Worm (Caenorhabditis elegans) whole organism, L2 larva: ENCODE results near the gene sre-7.
"Not testable (repeated sequence)": the region's sequence is repeated elsewhere in the genome, so short reads cannot be mapped to it uniquely, and the experiment has no call there.

Source experiments
- C34F6.9 ChIP-seq: fragments of 150-350 bp; optimal IDR thresholded peaks from 2 replicates; lab custom pipeline; 2014; ENCODE audit warnings: missing biosample characterization, missing genetic modification characterization
- R02D3.7 ChIP-seq: fragments of 150-350 bp; optimal IDR thresholded peaks from 2 replicates; lab custom pipeline; 2014; ENCODE audit warnings: missing biosample characterization, missing genetic modification characterization
- Y55F3AM.14 ChIP-seq: fragments of 200-800 bp; sonication (Bioruptor generic); optimal IDR thresholded peaks from 2 replicates; lab custom pipeline; 2018; ENCODE audit warnings: mild to moderate bottlenecking, missing genetic modification characterization, missing compliant biosample characterization
- ZK546.5 ChIP-seq: sonication (generic microtip); optimal IDR thresholded peaks from 2 replicates; lab custom pipeline; 2017; ENCODE audit warnings: missing biosample characterization, missing genetic modification characterization
- alr-1 ChIP-seq: fragments of 150-350 bp; optimal IDR thresholded peaks from 2 replicates; lab custom pipeline; 2014; ENCODE audit warnings: missing biosample characterization, missing genetic modification characterization
- ama-1 ChIP-seq: fragments of 150-350 bp; optimal IDR thresholded peaks from 2 replicates; lab custom pipeline; 2018; ENCODE audit warnings: inconsistent platforms
- blmp-1 ChIP-seq: sonication (generic microtip); optimal IDR thresholded peaks from 2 replicates; lab custom pipeline; 2017; ENCODE audit warnings: missing genetic modification characterization, mild to moderate bottlenecking, missing compliant biosample characterization, antibody characterized with exemption, moderate library complexity; ENCODE audit not compliant: insufficient read depth
- ceh-16 ChIP-seq: fragments of 150-350 bp; optimal IDR thresholded peaks from 2 replicates; lab custom pipeline; 2014; ENCODE audit warnings: missing biosample characterization, missing genetic modification characterization
- ceh-82 ChIP-seq: fragments of 150-350 bp; optimal IDR thresholded peaks from 2 replicates; lab custom pipeline; 2014; ENCODE audit warnings: missing biosample characterization, missing genetic modification characterization
- crh-2 ChIP-seq: sonication (generic microtip); optimal IDR thresholded peaks from 2 replicates; lab custom pipeline; 2017; ENCODE audit warnings: missing biosample characterization, missing genetic modification characterization
- dmd-4 ChIP-seq: sonication (generic microtip); optimal IDR thresholded peaks from 2 replicates; lab custom pipeline; 2017; ENCODE audit warnings: missing biosample characterization, missing genetic modification characterization
- egl-27 ChIP-seq: sonication (generic microtip); optimal IDR thresholded peaks from 3 replicates; lab custom pipeline; 2017; ENCODE audit warnings: missing biosample characterization, missing genetic modification reagents, missing genetic modification characterization
- elt-1 ChIP-seq: fragments of 150-350 bp; optimal IDR thresholded peaks from 2 replicates; lab custom pipeline; 2014; ENCODE audit warnings: missing biosample characterization, missing genetic modification characterization
- fos-1 ChIP-seq: fragments of 150-350 bp; optimal IDR thresholded peaks from 2 replicates; lab custom pipeline; 2014; ENCODE audit warnings: missing biosample characterization, missing genetic modification characterization
- gmeb-1 ChIP-seq: fragments of 150-350 bp; optimal IDR thresholded peaks from 2 replicates; lab custom pipeline; 2014; ENCODE audit warnings: missing biosample characterization, missing genetic modification characterization
- lin-11 ChIP-seq: fragments of 150-350 bp; sonication (generic microtip); optimal IDR thresholded peaks from 2 replicates; lab custom pipeline; 2014; ENCODE audit warnings: missing biosample characterization, missing genetic modification characterization, inconsistent platforms, mixed read lengths
- lin-39 ChIP-seq: fragments of 150-350 bp; optimal IDR thresholded peaks from 2 replicates; lab custom pipeline; 2014; ENCODE audit warnings: missing biosample characterization, missing genetic modification reagents, missing genetic modification characterization
- lsy-2 ChIP-seq, 2 experiments: fragments of 150-350 bp in 1 of 2; sonication (generic microtip) in 1 of 2; optimal IDR thresholded peaks; 2 replicates each; lab custom pipeline; 2014 to 2017; ENCODE audit warnings: missing biosample characterization in 2 of 2, missing genetic modification characterization in 2 of 2
- mab-5 ChIP-seq: fragments of 150-350 bp; optimal IDR thresholded peaks from 2 replicates; lab custom pipeline; 2014; ENCODE audit warnings: missing biosample characterization, missing genetic modification characterization
- mbf-1 ChIP-seq: sonication (generic microtip); optimal IDR thresholded peaks from 2 replicates; lab custom pipeline; 2017; ENCODE audit warnings: missing biosample characterization, missing genetic modification characterization
- nhr-10 ChIP-seq: sonication (generic microtip); optimal IDR thresholded peaks from 2 replicates; lab custom pipeline; 2017; ENCODE audit warnings: missing biosample characterization, missing genetic modification characterization
- nhr-129 ChIP-seq: fragments of 150-350 bp; optimal IDR thresholded peaks from 2 replicates; lab custom pipeline; 2014; ENCODE audit warnings: missing biosample characterization, missing genetic modification characterization
- nhr-21 ChIP-seq: fragments of 150-350 bp; optimal IDR thresholded peaks from 2 replicates; lab custom pipeline; 2014; ENCODE audit warnings: missing biosample characterization, missing genetic modification characterization
- nhr-23 ChIP-seq: fragments of 150-350 bp; optimal IDR thresholded peaks from 2 replicates; lab custom pipeline; 2014; ENCODE audit warnings: missing biosample characterization, missing genetic modification reagents, missing genetic modification characterization
- peb-1 ChIP-seq: fragments of 150-350 bp; optimal IDR thresholded peaks from 2 replicates; lab custom pipeline; 2014; ENCODE audit warnings: missing biosample characterization, missing genetic modification characterization
- sem-4 ChIP-seq: fragments of 150-350 bp; optimal IDR thresholded peaks from 2 replicates; lab custom pipeline; 2014; ENCODE audit warnings: missing biosample characterization, missing genetic modification reagents, missing genetic modification characterization
- sma-9 ChIP-seq, 2 experiments: fragments of 150-350 bp in 1 of 2; sonication (generic microtip) in 1 of 2; optimal IDR thresholded peaks; 2 replicates each; lab custom pipeline; 2014 to 2016; ENCODE audit warnings: missing genetic modification characterization in 2 of 2, mild to moderate bottlenecking in 1 of 2, missing biosample characterization in 1 of 2, missing compliant biosample characterization in 1 of 2, missing genetic modification reagents in 1 of 2, moderate library complexity in 1 of 2
- snpc-4 ChIP-seq: fragments of 150-350 bp; optimal IDR thresholded peaks from 2 replicates; lab custom pipeline; 2014; ENCODE audit warnings: missing biosample characterization, missing genetic modification characterization
- unc-55 ChIP-seq: fragments of 150-350 bp; sonication (generic microtip); optimal IDR thresholded peaks from 3 replicates; lab custom pipeline; 2014; ENCODE audit warnings: missing biosample characterization, missing genetic modification reagents, missing genetic modification characterization
- ztf-11 ChIP-seq: sonication (generic microtip); optimal IDR thresholded peaks from 2 replicates; lab custom pipeline; 2017; ENCODE audit warnings: missing biosample characterization, missing genetic modification characterization

The sre-7 gene

ce11 chrV:14200086-14200485, 43.9 kb upstream of the sre-7 start (continued):
- TF ChIP-seq nhr-23 (tag; lab: Kevin White, UChicago) (no peak), mbf-1 (tag; lab: Kevin White, UChicago) (no peak), nhr-129 (tag; lab: Kevin White, UChicago) (peak; percentile 97), unc-55 (GFP tag; lab: Kevin White, UChicago) (peak; percentile 97), egl-27 (tag; lab: Kevin White, UChicago) (peak; percentile 90)

- TF ChIP-seq egl-27 (tag; lab: Kevin White, UChicago); R02D3.7 (tag; lab: Kevin White, UChicago); sma-9 (GFP tag; optimal IDR thresholded peaks at IDR 0.05; lab: Kevin White, UChicago); sma-9 (tag; optimal IDR thresholded peaks at IDR 0.05; lab: Kevin White, UChicago): not testable (repeated sequence)
Measured at ce11 chrV:14205214-14205613, 38.8 kb upstream of the sre-7 start, which contains the start of gene T16A9.3. TSS of gene T16A9.3 (plus strand) at chrV:14205514.

DNA sequence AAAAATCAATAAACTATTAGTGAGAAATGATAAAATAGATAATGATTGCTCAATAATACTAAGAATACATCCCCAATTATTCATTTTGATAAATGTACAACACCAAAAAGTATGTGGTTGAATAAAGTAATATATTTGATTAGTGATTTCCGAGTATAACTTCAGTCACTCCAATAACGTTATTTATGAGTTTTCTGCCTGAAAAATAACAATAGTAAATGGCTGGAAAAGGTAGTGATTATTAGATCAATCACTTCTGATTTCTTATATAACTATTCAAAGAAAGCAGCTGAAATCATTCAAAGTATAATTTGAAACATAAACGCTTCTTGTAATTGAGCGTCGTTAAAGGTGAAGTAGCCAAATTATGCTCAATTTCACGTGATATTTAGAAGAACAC, 33.3 kb upstream of the sre-7 start, which contains the start of gene str-230:
str-230 (minus strand) TSS at position 101 of the 400 bp plus-strand sequence.
- TF ChIP-seq gmeb-1 (tag; lab: Kevin White, UChicago) (no peak), lin-11 (tag; lab: Kevin White, UChicago) (no peak), peb-1 (tag; lab: Kevin White, UChicago) (no peak), mab-5 (no peak), lsy-2 (tag; optimal IDR thresholded peaks at IDR 0.05; lab: Kevin White, UChicago) (no peak), lin-39 (no peak), dmd-4 (tag; lab: Kevin White, UChicago) (no peak)

DNA sequence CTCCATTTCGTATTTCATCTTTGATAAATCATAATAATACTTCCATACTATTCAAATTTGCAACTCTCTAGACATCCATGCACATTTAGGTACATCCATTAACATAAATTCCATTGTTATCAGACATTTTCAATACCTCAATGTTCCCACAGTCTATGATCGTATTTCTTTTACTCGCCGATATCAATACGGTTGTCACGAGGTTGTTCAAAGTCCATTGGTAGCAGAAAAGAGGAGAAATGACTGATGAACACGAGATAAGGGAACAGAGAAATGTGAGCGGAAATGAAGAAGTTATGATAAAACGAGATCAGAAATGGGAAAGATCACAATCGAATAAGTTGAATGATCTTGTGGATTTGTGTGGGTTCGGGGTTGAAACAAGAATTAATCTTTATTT, 31.2 kb upstream of the sre-7 start:
- TF ChIP-seq nhr-21 (peak; percentile 70), gmeb-1 (tag; lab: Kevin White, UChicago) (peak; percentile 53), dmd-4 (tag; lab: Kevin White, UChicago) (no peak), sma-9 (GFP tag; optimal IDR thresholded peaks at IDR 0.05; lab: Kevin White, UChicago) (peak; percentile 76), sma-9 (tag; optimal IDR thresholded peaks at IDR 0.05; lab: Kevin White, UChicago) (no peak), fos-1 (peak; percentile 78), blmp-1 (tag; lab: Kevin White, UChicago) (peak; percentile 51), crh-2 (tag; lab: Kevin White, UChicago) (peak; percentile 65), alr-1 (tag; lab: Kevin White, UChicago) (no peak), Y55F3AM.14 (no peak)

DNA sequence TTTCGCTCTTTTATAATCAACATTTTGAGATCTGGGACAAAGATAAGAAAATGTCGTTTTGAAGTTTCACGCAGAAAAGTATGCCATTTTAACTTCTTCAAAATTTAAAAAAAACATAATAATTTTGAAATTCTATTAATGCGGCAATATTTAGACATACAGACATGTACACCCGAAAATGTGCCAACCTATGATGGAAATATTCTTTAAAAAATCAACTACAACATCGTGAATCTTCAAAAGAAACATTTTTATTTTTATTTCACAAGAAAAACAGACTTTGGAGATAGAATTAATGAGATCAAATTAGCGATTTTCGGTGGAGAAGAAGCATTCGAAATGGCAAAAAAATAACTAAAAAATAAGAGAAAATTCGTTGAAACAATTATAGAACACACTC, 28.9 kb upstream of the sre-7 start, which contains the start of gene T16A9.5:
T16A9.5 (minus strand) TSS at position 101 of the 400 bp plus-strand sequence.
- no peak for TF ChIP-seq nhr-129 (tag; lab: Kevin White, UChicago)
- TF ChIP-seq lsy-2 (tag; optimal IDR thresholded peaks at IDR 0.05; lab: Kevin White, UChicago) = no peak
- no peak for TF ChIP-seq ceh-16
- no peak for TF ChIP-seq ceh-82
- no peak for TF ChIP-seq mbf-1 (tag; lab: Kevin White, UChicago)
- TF ChIP-seq crh-2 (tag; lab: Kevin White, UChicago) = no peak
- TF ChIP-seq sma-9 (GFP tag; optimal IDR thresholded peaks at IDR 0.05; lab: Kevin White, UChicago) = no peak
- TF ChIP-seq sma-9 (tag; optimal IDR thresholded peaks at IDR 0.05; lab: Kevin White, UChicago) = no peak
- no peak for TF ChIP-seq nhr-10 (tag; lab: Kevin White, UChicago)
- no peak for TF ChIP-seq lin-39
- no peak for TF ChIP-seq sem-4
- no peak for TF ChIP-seq ama-1 (lab: Kevin White, UChicago)

DNA sequence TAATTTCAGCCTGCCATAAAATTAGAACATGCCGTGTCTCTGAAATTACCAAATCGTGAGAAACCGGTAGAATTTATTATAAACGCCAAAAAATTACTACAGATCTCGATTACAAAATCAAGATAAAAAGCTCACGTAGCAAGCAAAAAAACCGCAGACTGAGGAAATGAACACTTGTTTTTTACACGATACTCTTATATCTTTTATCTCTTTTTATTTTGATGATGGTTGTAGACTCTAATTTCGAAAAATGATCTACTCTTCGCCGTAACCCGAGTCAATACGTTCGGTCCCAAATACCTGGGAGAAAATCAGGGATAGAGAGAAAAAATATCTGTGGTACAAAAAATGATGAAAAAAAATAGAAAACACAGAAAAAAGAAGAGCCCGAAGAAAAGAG, 20.9 kb upstream of the sre-7 start:
- TF ChIP-seq dmd-4 (tag; lab: Kevin White, UChicago) (no peak), mab-5 (no peak), snpc-4 (tag; lab: Kevin White, UChicago) (no peak), elt-1 (no peak), blmp-1 (tag; lab: Kevin White, UChicago) (no peak), peb-1 (tag; lab: Kevin White, UChicago) (no peak)

DNA sequence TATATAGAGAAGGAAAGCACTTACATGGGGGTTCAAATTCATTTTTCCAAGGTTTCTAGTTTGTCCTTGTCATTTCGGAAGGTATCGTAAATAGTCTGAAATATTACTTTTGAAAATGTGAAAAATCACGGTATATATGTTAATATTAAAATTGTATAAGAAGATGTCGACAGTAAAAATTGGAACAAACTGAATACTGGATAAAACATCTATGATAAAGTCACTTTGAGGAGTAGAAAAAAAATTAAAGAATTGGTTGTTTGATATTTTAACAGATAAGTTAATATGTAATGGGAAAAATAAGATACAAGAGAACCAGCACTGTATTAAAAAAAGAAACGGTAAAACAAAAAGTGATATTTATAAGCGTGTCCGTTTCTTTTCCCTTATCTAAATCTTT, 17.6 kb upstream of the sre-7 start, which contains the start of gene nep-21:
nep-21 (minus strand) TSS at position 101 of the 400 bp plus-strand sequence.
- TF ChIP-seq ZK546.5 (no peak), ztf-11 (tag; lab: Kevin White, UChicago) (no peak), R02D3.7 (tag; lab: Kevin White, UChicago) (no peak), nhr-23 (tag; lab: Kevin White, UChicago) (no peak), C34F6.9 (no peak)
